Worm (Caenorhabditis elegans) whole organism, L1 larva: Measurements from ENCODE around the gene srx-4.

ENCODE experiments used
- C34B4.2 ChIP-seq: sonication (generic microtip); optimal IDR thresholded peaks from 2 replicates; lab custom pipeline; 2017; ENCODE audit warnings: mild to moderate bottlenecking, missing genetic modification characterization, missing compliant biosample characterization
- F16B12.6 ChIP-seq: fragments of 150-350 bp; optimal IDR thresholded peaks from 2 replicates; lab custom pipeline; 2014; ENCODE audit warnings: missing biosample characterization, missing genetic modification characterization
- ama-1 ChIP-seq: fragments of 150-350 bp; optimal IDR thresholded peaks from 2 replicates; lab custom pipeline; 2014
- ceh-63 ChIP-seq: fragments of 200-800 bp; sonication (Bioruptor generic); optimal IDR thresholded peaks from 2 replicates; lab custom pipeline; 2018; ENCODE audit warnings: mild to moderate bottlenecking, missing genetic modification characterization, missing compliant biosample characterization
- ceh-82 ChIP-seq, 3 experiments: fragments of 150-350 bp in 1 of 3; sonication (generic microtip) in 2 of 3; optimal IDR thresholded peaks; 2 replicates each; lab custom pipeline; 2014 to 2017; ENCODE audit warnings: missing biosample characterization in 3 of 3, missing genetic modification characterization in 3 of 3
- ceh-90 ChIP-seq: sonication (generic microtip); optimal IDR thresholded peaks from 2 replicates; lab custom pipeline; 2016; ENCODE audit warnings: missing genetic modification characterization, missing compliant biosample characterization
- dsc-1 ChIP-seq: sonication (generic microtip); optimal IDR thresholded peaks from 2 replicates; lab custom pipeline; 2016; ENCODE audit warnings: mild to moderate bottlenecking, missing genetic modification characterization, missing compliant biosample characterization
- efl-1 ChIP-seq, 4 experiments: fragments of 150-350 bp; optimal IDR thresholded peaks in 3 of 4; peaks in 1 of 4; 1 replicate in 1 of 4; 2 replicates in 3 of 4; lab custom pipeline; 2014; ENCODE audit warnings: missing biosample characterization in 2 of 4, missing genetic modification characterization in 2 of 4, missing genetic modification reagents in 2 of 4
- elt-2 ChIP-seq: sonication (generic microtip); optimal IDR thresholded peaks from 2 replicates; lab custom pipeline; 2016; ENCODE audit warnings: missing genetic modification characterization, mild to moderate bottlenecking, inconsistent platforms, missing compliant biosample characterization, missing genetic modification reagents
- elt-3 ChIP-seq, 6 experiments: fragments of 150-350 bp in 1 of 6; sonication (generic microtip); optimal IDR thresholded peaks; 2 replicates each; lab custom pipeline; 2017 to 2018; ENCODE audit warnings: missing biosample characterization in 6 of 6, missing genetic modification characterization in 6 of 6, inconsistent platforms in 1 of 6
- fkh-10 ChIP-seq: sonication (generic microtip); optimal IDR thresholded peaks from 2 replicates; lab custom pipeline; 2017; ENCODE audit warnings: missing biosample characterization, missing genetic modification reagents, missing genetic modification characterization
- fkh-8 ChIP-seq: sonication (generic microtip); optimal IDR thresholded peaks from 2 replicates; lab custom pipeline; 2016; ENCODE audit warnings: mild to moderate bottlenecking, missing genetic modification characterization, missing compliant biosample characterization
- grh-1 ChIP-seq: fragments of 200-800 bp; sonication (Bioruptor generic); IDR thresholded peaks from 2 replicates; pipeline ENCODE4 v1.3.6; 2022; ENCODE audit warnings: missing genetic modification reagents, missing genetic modification characterization, missing compliant biosample characterization
- hpl-2 ChIP-seq: fragments of 150-350 bp; optimal IDR thresholded peaks from 2 replicates; lab custom pipeline; 2014; ENCODE audit warnings: missing biosample characterization, missing genetic modification reagents, missing genetic modification characterization
- irx-1 ChIP-seq: sonication (generic microtip); optimal IDR thresholded peaks from 2 replicates; lab custom pipeline; 2016; ENCODE audit warnings: missing genetic modification characterization, missing compliant biosample characterization
- jun-1 ChIP-seq: fragments of 150-350 bp; optimal IDR thresholded peaks from 2 replicates; lab custom pipeline; 2014; ENCODE audit warnings: missing biosample characterization, missing genetic modification reagents, missing genetic modification characterization
- lin-13 ChIP-seq: fragments of 150-350 bp; optimal IDR thresholded peaks from 2 replicates; lab custom pipeline; 2014; ENCODE audit warnings: missing biosample characterization, missing genetic modification reagents, missing genetic modification characterization
- lin-14 ChIP-seq: fragments of 200-800 bp; sonication (Bioruptor generic); optimal IDR thresholded peaks from 2 replicates; lab custom pipeline; 2018; ENCODE audit warnings: mild to moderate bottlenecking, missing genetic modification characterization, moderate library complexity, missing compliant biosample characterization
- lin-15B ChIP-seq: fragments of 150-350 bp; sonication (generic microtip); optimal IDR thresholded peaks from 3 replicates; lab custom pipeline; 2014; ENCODE audit warnings: missing biosample characterization, missing genetic modification characterization
- lin-35 ChIP-seq, 2 experiments: fragments of 150-350 bp; optimal IDR thresholded peaks; 2 replicates each; lab custom pipeline; 2014; ENCODE audit warnings: missing biosample characterization in 2 of 2, missing genetic modification characterization in 2 of 2, missing genetic modification reagents in 2 of 2
- lin-39 ChIP-seq: fragments of 150-350 bp; optimal IDR thresholded peaks from 2 replicates; lab custom pipeline; 2014; ENCODE audit warnings: missing biosample characterization, missing genetic modification reagents, missing genetic modification characterization
- lir-3 ChIP-seq: sonication (generic microtip); optimal IDR thresholded peaks from 2 replicates; lab custom pipeline; 2016; ENCODE audit warnings: mild to moderate bottlenecking, missing genetic modification characterization, moderate library complexity, missing compliant biosample characterization; ENCODE audit not compliant: poor library complexity
- lsy-2 ChIP-seq, 2 experiments: fragments of 150-350 bp; optimal IDR thresholded peaks; 2 replicates each; lab custom pipeline; 2014; ENCODE audit warnings: missing biosample characterization in 2 of 2, missing genetic modification characterization in 2 of 2
- mab-9 ChIP-seq: fragments of 200-800 bp; sonication (Bioruptor generic); IDR thresholded peaks from 2 replicates; pipeline ENCODE4 v1.3.6; 2022; ENCODE audit warnings: missing genetic modification reagents, missing genetic modification characterization, missing compliant biosample characterization
- mdl-1 ChIP-seq, 2 experiments: fragments of 150-350 bp; optimal IDR thresholded peaks; 2 replicates each; lab custom pipeline; 2014 to 2017; ENCODE audit warnings: missing biosample characterization in 2 of 2, missing genetic modification characterization in 2 of 2, inconsistent platforms in 1 of 2
- mef-2 ChIP-seq: fragments of 150-350 bp; optimal IDR thresholded peaks from 2 replicates; lab custom pipeline; 2014; ENCODE audit warnings: missing biosample characterization, missing genetic modification characterization
- nhr-12 ChIP-seq: sonication (generic microtip); optimal IDR thresholded peaks from 2 replicates; lab custom pipeline; 2017; ENCODE audit warnings: missing biosample characterization, missing genetic modification characterization
- nhr-19 ChIP-seq: fragments of 200-800 bp; sonication (Bioruptor generic); conservative IDR thresholded peaks from 2 replicates; pipeline ENCODE4 v1.3.6; 2022; ENCODE audit warnings: missing genetic modification characterization, missing compliant biosample characterization
- nhr-20 ChIP-seq: sonication (generic microtip); optimal IDR thresholded peaks from 2 replicates; lab custom pipeline; 2016; ENCODE audit warnings: mild to moderate bottlenecking, missing genetic modification characterization, missing compliant biosample characterization
- nhr-237 ChIP-seq: fragments of 150-350 bp; optimal IDR thresholded peaks from 2 replicates; lab custom pipeline; 2014; ENCODE audit warnings: missing biosample characterization, missing genetic modification characterization
- nhr-28 ChIP-seq: fragments of 150-350 bp; optimal IDR thresholded peaks from 2 replicates; lab custom pipeline; 2014; ENCODE audit warnings: missing biosample characterization, missing genetic modification characterization
- nhr-47 ChIP-seq: sonication (generic microtip); optimal IDR thresholded peaks from 2 replicates; lab custom pipeline; 2016; ENCODE audit warnings: mild to moderate bottlenecking, missing genetic modification characterization, moderate library complexity, missing compliant biosample characterization
- nhr-76 ChIP-seq: sonication (generic microtip); optimal IDR thresholded peaks from 2 replicates; lab custom pipeline; 2017; ENCODE audit warnings: missing biosample characterization, missing genetic modification characterization
- nhr-84 ChIP-seq: sonication (generic microtip); optimal IDR thresholded peaks from 2 replicates; lab custom pipeline; 2017; ENCODE audit warnings: missing biosample characterization, missing genetic modification characterization
- nhr-85 ChIP-seq: sonication (generic microtip); peaks from one replicate; lab custom pipeline; 2016; ENCODE audit warnings: missing genetic modification characterization, inconsistent platforms, missing compliant biosample characterization
- pax-3 ChIP-seq: fragments of 200-800 bp; sonication (Bioruptor generic); optimal IDR thresholded peaks from 2 replicates; lab custom pipeline; 2018; ENCODE audit warnings: mild to moderate bottlenecking, missing genetic modification characterization, moderate library complexity, missing compliant biosample characterization
- rnt-1 ChIP-seq: sonication (generic microtip); optimal IDR thresholded peaks from 2 replicates; lab custom pipeline; 2016; ENCODE audit warnings: mild to moderate bottlenecking, missing genetic modification characterization, moderate library complexity, missing compliant biosample characterization
- skn-1 ChIP-seq: fragments of 150-350 bp; optimal IDR thresholded peaks from 2 replicates; lab custom pipeline; 2014; ENCODE audit warnings: missing biosample characterization, missing genetic modification characterization
- snpc-4 ChIP-seq: fragments of 150-350 bp; optimal IDR thresholded peaks from 2 replicates; lab custom pipeline; 2014; ENCODE audit warnings: missing biosample characterization, missing genetic modification characterization
- sup-37 ChIP-seq: fragments of 200-800 bp; sonication (Bioruptor generic); optimal IDR thresholded peaks from 2 replicates; lab custom pipeline; 2018; ENCODE audit warnings: mild to moderate bottlenecking, missing genetic modification characterization, missing compliant biosample characterization
- tbx-2 ChIP-seq: sonication (generic microtip); optimal IDR thresholded peaks from 2 replicates; lab custom pipeline; 2016; ENCODE audit warnings: missing genetic modification characterization, missing compliant biosample characterization
- unc-30 ChIP-seq: sonication (generic microtip); optimal IDR thresholded peaks from 2 replicates; lab custom pipeline; 2017; ENCODE audit warnings: missing biosample characterization, missing genetic modification characterization
- unc-62 ChIP-seq: fragments of 150-350 bp; optimal IDR thresholded peaks from 2 replicates; lab custom pipeline; 2014; ENCODE audit warnings: missing biosample characterization, missing genetic modification reagents, missing genetic modification characterization
- unc-86 ChIP-seq: sonication (generic microtip); optimal IDR thresholded peaks from 2 replicates; lab custom pipeline; 2016; ENCODE audit warnings: missing genetic modification characterization, missing compliant biosample characterization
- unc-98 ChIP-seq: fragments of 200-800 bp; sonication (Bioruptor generic); IDR thresholded peaks from 2 replicates; pipeline ENCODE4 v1.3.6; 2022; ENCODE audit warnings: missing genetic modification characterization, missing compliant biosample characterization
- vab-15 ChIP-seq: sonication (generic microtip); optimal IDR thresholded peaks from 2 replicates; lab custom pipeline; 2017; ENCODE audit warnings: missing genotype, mild to moderate bottlenecking, missing genetic modification characterization, missing compliant biosample characterization
- xbp-1 ChIP-seq: sonication (generic microtip); optimal IDR thresholded peaks from 2 replicates; lab custom pipeline; 2016; ENCODE audit warnings: missing genetic modification characterization, missing compliant biosample characterization

srx-4 gene

DNA sequence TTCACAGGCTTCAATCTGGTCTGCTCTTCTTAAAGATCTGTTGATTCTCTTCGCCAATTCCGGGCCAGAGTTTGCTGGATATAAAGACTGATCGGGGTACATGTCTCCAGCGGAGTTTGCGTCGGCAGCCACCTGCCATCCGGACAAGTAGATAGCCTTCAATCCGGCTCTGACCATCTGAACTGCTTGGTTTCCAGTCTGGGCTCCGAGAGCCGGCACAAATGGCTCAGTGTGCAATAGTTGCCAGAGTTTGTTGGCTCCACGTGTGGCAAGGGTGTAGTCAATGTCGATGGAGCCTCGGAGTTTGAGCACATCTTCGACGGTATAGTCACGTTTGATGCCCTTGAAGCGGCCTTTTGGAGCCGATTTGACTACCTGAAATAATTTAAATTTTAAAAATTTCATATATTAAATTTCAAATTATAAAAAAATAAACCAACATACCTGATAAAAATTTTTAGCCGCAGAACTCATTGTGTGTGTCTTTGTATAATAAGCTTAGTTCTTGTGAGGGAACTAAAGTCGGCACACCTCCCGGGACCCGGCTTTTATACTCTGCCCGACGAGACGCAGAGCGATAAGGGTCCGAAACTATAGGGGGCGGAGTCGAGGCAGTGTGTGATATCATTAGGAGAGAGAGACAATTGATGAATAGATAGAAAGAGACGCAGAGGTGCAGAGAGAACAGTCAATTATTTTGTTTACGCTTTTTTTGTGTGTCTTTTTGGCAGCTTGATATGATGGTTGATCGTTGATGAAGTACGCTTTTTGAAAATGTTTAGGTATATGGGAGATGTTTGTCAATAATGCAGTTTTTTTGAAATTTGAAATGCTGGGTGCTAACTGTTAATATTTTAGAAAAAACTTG, 35.1 kb upstream of the srx-4 start, which contains the start of the genes icl-1 and srh-2 (continued):
- TF ChIP-seq unc-98 (GFP tag; lab: Robert Waterston, UW) (no peak), tbx-2 (tag; lab: Kevin White, UChicago) (peak; percentile 73), xbp-1 (tag; lab: Kevin White, UChicago) (peak; percentile 45), ceh-90 (tag; lab: Kevin White, UChicago) (no peak), fkh-10 (no peak), efl-1 (optimal IDR thresholded peaks at IDR 0.05; lab: Kevin White, UChicago) (peak; percentile 40 to 49), efl-1 (GFP tag; optimal IDR thresholded peaks at IDR 0.05 in 1 of 2; lab: Kevin White, UChicago) (peak in 1 of 2 experiments; percentile 91)

DNA sequence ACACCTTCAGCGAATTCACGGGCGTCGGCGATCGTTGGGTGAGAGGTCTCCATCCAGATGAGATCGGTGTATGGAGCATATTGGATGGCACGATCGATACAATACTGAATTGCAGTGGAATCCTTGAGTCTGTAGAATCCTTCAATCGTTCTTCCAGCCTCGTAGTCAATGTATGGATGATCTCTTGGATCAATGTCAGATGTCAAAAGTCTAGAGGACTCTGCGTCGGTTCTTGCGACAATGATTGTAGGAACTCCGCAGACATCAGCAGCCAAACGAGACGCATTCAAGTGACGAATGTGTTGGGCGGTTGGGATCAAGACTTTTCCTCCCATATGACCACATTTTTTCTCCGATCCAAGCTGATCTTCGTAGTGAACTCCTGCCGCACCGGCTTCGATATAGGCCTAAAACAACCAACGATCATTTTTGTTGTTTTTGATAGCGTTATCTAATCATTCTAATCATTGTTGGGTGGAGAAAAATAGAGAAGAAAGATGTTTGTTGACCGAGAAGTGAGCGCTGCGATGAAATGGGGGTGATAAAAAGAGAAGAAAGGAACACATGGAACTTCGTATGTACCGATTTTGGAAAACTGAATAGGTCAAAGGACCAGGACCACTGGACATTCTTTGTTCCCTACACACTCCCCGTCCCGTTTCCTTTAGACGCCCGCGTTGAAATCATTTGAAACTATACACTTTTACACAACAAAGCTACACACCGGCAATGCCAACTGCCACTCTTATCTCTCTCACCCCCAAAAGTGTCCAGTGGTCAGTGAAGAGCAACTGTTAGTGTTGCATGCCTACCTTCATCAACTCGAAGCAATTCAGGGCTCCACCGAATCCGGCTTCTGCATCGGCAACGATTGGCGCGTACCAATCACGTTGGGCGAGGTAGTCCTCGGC, 34.3 kb upstream of the srx-4 start:
- peak; percentile 31 for TF ChIP-seq lin-14 (GFP tag; lab: Kevin White, UChicago)
- no peak for TF ChIP-seq hpl-2 (GFP tag; lab: Kevin White, UChicago)
- TF ChIP-seq nhr-28 = no peak
- no peak for TF ChIP-seq fkh-8 (tag; lab: Kevin White, UChicago)
- TF ChIP-seq mab-9 (GFP tag; lab: Robert Waterston, UW) = no peak
- no peak for TF ChIP-seq ceh-63 (GFP tag; lab: Kevin White, UChicago)
- peak; percentile 53 for TF ChIP-seq nhr-84 (tag; lab: Kevin White, UChicago)
- no peak for TF ChIP-seq nhr-47 (tag; lab: Kevin White, UChicago)
- peak; percentile 79 for TF ChIP-seq ama-1
- TF ChIP-seq grh-1 (GFP tag; lab: Robert Waterston, UW) = no peak
- no peak for TF ChIP-seq skn-1 (tag; lab: Kevin White, UChicago)
- no peak for TF ChIP-seq lin-39 (tag; lab: Kevin White, UChicago)
- TF ChIP-seq jun-1 (tag; lab: Kevin White, UChicago) = no peak
- TF ChIP-seq nhr-19 (GFP tag; lab: Robert Waterston, UW) = peak; percentile 7
- no peak for TF ChIP-seq unc-86 (tag; lab: Kevin White, UChicago)
- TF ChIP-seq irx-1 (tag; lab: Kevin White, UChicago) = peak; percentile 2
- TF ChIP-seq unc-62 (GFP tag; lab: Kevin White, UChicago) = no peak
- no peak for TF ChIP-seq lin-35 (GFP tag; optimal IDR thresholded peaks at IDR 0.05; lab: Kevin White, UChicago)
- TF ChIP-seq mef-2 (tag; lab: Kevin White, UChicago) = no peak
- TF ChIP-seq lin-15B (tag; lab: Kevin White, UChicago) = no peak
- TF ChIP-seq snpc-4 (tag; lab: Kevin White, UChicago) = no peak
- TF ChIP-seq lin-13 = no peak
- no peak for TF ChIP-seq F16B12.6
- no peak for TF ChIP-seq C34B4.2
- peak in 4 of 6 experiments; percentile 14 to 71 (median 27) for TF ChIP-seq elt-3 (tag; optimal IDR thresholded peaks at IDR 0.05; lab: Kevin White, UChicago)
- peak; percentile 17 for TF ChIP-seq elt-2 (tag; lab: Kevin White, UChicago)
- TF ChIP-seq rnt-1 (tag; lab: Kevin White, UChicago) = peak; percentile 64
- no peak for TF ChIP-seq ceh-90 (tag; lab: Kevin White, UChicago)
- no peak for TF ChIP-seq nhr-237 (tag; lab: Kevin White, UChicago)
- peak; percentile 7 for TF ChIP-seq nhr-20
- no peak for TF ChIP-seq lir-3 (tag; lab: Kevin White, UChicago)
- TF ChIP-seq lsy-2 (tag; optimal IDR thresholded peaks at IDR 0.05; lab: Kevin White, UChicago) = peak in 1 of 2 experiments; percentile 25
- no peak for TF ChIP-seq dsc-1 (tag; lab: Kevin White, UChicago)
- no peak for TF ChIP-seq nhr-76 (tag; lab: Kevin White, UChicago)
- TF ChIP-seq vab-15 (tag; lab: Kevin White, UChicago) = no peak
- peak; percentile 22 for TF ChIP-seq pax-3 (tag; lab: Kevin White, UChicago)
- no peak for TF ChIP-seq unc-30
- no peak for TF ChIP-seq nhr-12
- peak; percentile 48 for TF ChIP-seq nhr-85 (tag; lab: Kevin White, UChicago)
- no peak for TF ChIP-seq mdl-1 (tag; optimal IDR thresholded peaks at IDR 0.05; lab: Kevin White, UChicago)
- no peak for TF ChIP-seq sup-37
- TF ChIP-seq ceh-82 (tag; optimal IDR thresholded peaks at IDR 0.05; lab: Kevin White, UChicago) = no peak
